Worm (Caenorhabditis elegans): ENCODE measurements around the gene sucl-2.

sucl-2 gene

DNA sequence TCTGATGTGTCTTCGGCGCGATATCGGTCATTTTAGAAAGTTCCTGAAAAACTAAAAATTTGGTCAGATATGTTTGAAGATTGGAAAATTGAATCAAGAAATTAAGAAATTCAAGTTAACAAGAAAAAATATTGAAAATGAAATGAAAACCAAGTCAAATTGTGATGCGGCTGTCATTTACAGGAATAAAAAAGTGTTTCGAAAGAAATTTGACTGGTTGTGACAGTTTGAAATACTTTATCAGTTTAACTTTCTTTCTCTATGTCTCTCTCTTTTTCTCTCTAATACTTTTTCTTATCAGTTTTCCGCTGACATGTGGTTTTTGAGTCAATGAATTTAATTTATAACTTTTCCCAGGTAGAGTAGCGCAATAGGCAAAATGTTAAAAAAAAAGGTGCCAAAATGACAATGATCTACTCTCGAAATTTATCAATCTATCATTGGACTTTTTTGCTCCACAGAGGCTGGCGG, 34.9 kb upstream of the sucl-2 start, which contains the start of gene fbxa-55:
fbxa-55 (minus strand) TSS at position 51 of the 471 bp plus-strand sequence.
- TF ChIP-seq hlh-30 (tag; optimal IDR thresholded peaks at IDR 0.05; ENCODE audit: insufficient read depth), result no peak
- no peak for TF ChIP-seq dmd-4 (tag; optimal IDR thresholded peaks at IDR 0.05; ENCODE audit: borderline replicate concordance)
- no peak for TF ChIP-seq ceh-6 (GFP tag; optimal IDR thresholded peaks at IDR 0.05)
- TF ChIP-seq K02D7.2 (tag; optimal IDR thresholded peaks at IDR 0.05), result no peak
- TF ChIP-seq fkh-6 (tag; optimal IDR thresholded peaks at IDR 0.05), result no peak

DNA sequence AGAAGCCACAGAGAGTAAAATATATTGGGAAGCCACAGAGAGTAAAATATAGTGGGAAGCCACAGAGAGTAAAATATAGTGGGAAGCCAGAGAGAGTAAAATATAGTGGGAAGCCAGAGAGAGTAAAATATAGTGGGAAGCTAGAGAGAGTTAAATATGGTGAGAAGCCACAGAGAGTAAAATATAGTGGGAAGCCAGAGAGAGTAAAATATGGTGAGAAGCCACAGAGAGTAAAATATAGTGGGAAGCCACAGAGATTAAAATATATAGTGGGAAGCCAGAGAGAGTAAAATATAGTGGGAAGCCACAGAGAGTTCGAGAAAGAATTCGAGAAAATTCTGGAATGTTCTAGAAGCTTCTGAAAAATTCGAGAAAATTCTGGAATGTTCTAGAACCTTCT, 30.2 kb upstream of the sucl-2 start:
- TF ChIP-seq T23F11.4 (GFP tag; optimal IDR thresholded peaks at IDR 0.05) (peak; percentile 56), ztf-16 (tag; optimal IDR thresholded peaks at IDR 0.05) (peak; percentile 42), hlh-6 (tag; optimal IDR thresholded peaks at IDR 0.05) (peak; percentile 88), rnt-1 (tag; optimal IDR thresholded peaks at IDR 0.05) (peak; percentile 65), pag-3 (tag; optimal IDR thresholded peaks at IDR 0.05; ENCODE audit: borderline replicate concordance) (peak; percentile 97), C38D4.7 (GFP tag; optimal IDR thresholded peaks at IDR 0.05) (peak; percentile 66), ceh-18 (tag; optimal IDR thresholded peaks at IDR 0.05) (peak; percentile 34), che-1 (tag; optimal IDR thresholded peaks at IDR 0.05) (peak; percentile 84), gmeb-2 (tag; optimal IDR thresholded peaks at IDR 0.05) (peak; percentile 80), pqm-1 (tag; optimal IDR thresholded peaks at IDR 0.05) (peak; percentile 96), elt-4 (tag; optimal IDR thresholded peaks at IDR 0.05) (peak; percentile 97), lim-6 (tag; optimal IDR thresholded peaks at IDR 0.05) (peak; percentile 91), ceh-31 (tag; optimal IDR thresholded peaks at IDR 0.05) (peak; percentile 81), hlh-8 (tag; optimal IDR thresholded peaks at IDR 0.05) (peak; percentile 91), ttx-3 (tag; optimal IDR thresholded peaks at IDR 0.05) (peak; percentile 41), fax-1 (tag; optimal IDR thresholded peaks at IDR 0.05) (peak; percentile 79), Y22D7AL.16 (tag; optimal IDR thresholded peaks at IDR 0.05) (peak; percentile 97), unc-42 (tag; optimal IDR thresholded peaks at IDR 0.05) (peak; percentile 67), ceh-6 (GFP tag; optimal IDR thresholded peaks at IDR 0.05) (peak; percentile 32), ceh-48 (tag; optimal IDR thresholded peaks at IDR 0.05) (peak; percentile 74), ets-4 (tag; optimal IDR thresholded peaks at IDR 0.05) (peak; percentile 83), sdc-2 (tag; optimal IDR thresholded peaks at IDR 0.05) (peak; percentile 72), tbx-2 (tag; optimal IDR thresholded peaks at IDR 0.05) (peak; percentile 97), ceh-2 (tag; optimal IDR thresholded peaks at IDR 0.05) (peak; percentile 45), sox-4 (tag; optimal IDR thresholded peaks at IDR 0.05) (peak; percentile 94), eyg-1 (tag; optimal IDR thresholded peaks at IDR 0.05) (peak; percentile 57), ref-2 (tag; optimal IDR thresholded peaks at IDR 0.05) (peak; percentile 53), pat-9 (tag; optimal IDR thresholded peaks at IDR 0.05) (peak; percentile 89), mec-3 (tag; optimal IDR thresholded peaks at IDR 0.05; ENCODE audit: borderline replicate concordance) (peak; percentile 76), ceh-14 (tag; optimal IDR thresholded peaks at IDR 0.05) (peak; percentile 83), F13H6.1 (tag; optimal IDR thresholded peaks at IDR 0.05) (peak; percentile 79), fkh-6 (tag; optimal IDR thresholded peaks at IDR 0.05) (peak; percentile 90), syd-9 (tag; optimal IDR thresholded peaks at IDR 0.05) (peak; percentile 63), madf-2 (tag; optimal IDR thresholded peaks at IDR 0.05) (peak; percentile 97), unc-86 (tag; optimal IDR thresholded peaks at IDR 0.05) (peak; percentile 35), ceh-34 (tag; optimal IDR thresholded peaks at IDR 0.05) (peak; percentile 84), pha-2 (tag; optimal IDR thresholded peaks at IDR 0.05) (peak; percentile 18), lin-11 (tag; optimal IDR thresholded peaks at IDR 0.05) (peak; percentile 94), npax-4 (tag; optimal IDR thresholded peaks at IDR 0.05) (peak; percentile 79), K02D7.2 (tag; optimal IDR thresholded peaks at IDR 0.05) (peak; percentile 84), C08G9.2 (tag; optimal IDR thresholded peaks at IDR 0.05) (peak; percentile 76), elt-2 (tag; optimal IDR thresholded peaks at IDR 0.05) (peak; percentile 19), zip-5 (tag; optimal IDR thresholded peaks at IDR 0.05) (peak; percentile 34), hlh-13 (GFP tag; optimal IDR thresholded peaks at IDR 0.05) (peak; percentile 95), ceh-24 (tag; optimal IDR thresholded peaks at IDR 0.05) (peak; percentile 12), ceh-19 (GFP tag; optimal IDR thresholded peaks at IDR 0.05) (peak; percentile 91), tbx-7 (tag; optimal IDR thresholded peaks at IDR 0.05) (peak; percentile 62)

Data from whole organism, late embryonic.